Worm (Caenorhabditis elegans): ENCODE data around the gene swd-2.2.

Gene swd-2.2

ce11 chrIV:7789521-7789949 is 15.3 kb downstream of the swd-2.2 start, which contains the start of gene imp-3 (continued):
- TF ChIP-seq hmg-11 (tag; optimal IDR thresholded peaks at IDR 0.05): peak; percentile 32
- no peak for TF ChIP-seq R02D3.7 (tag; optimal IDR thresholded peaks at IDR 0.05)
- TF ChIP-seq ceh-28 (tag; optimal IDR thresholded peaks at IDR 0.05): no peak
- TF ChIP-seq nhr-237 (tag; optimal IDR thresholded peaks at IDR 0.05): no peak
- no peak for TF ChIP-seq fkh-2 (tag; optimal IDR thresholded peaks at IDR 0.05)
- TF ChIP-seq zag-1 (tag; optimal IDR thresholded peaks at IDR 0.05): no peak
- TF ChIP-seq elt-2 (tag; optimal IDR thresholded peaks at IDR 0.05): peak; percentile 48
- peak; percentile 46 for TF ChIP-seq lsy-12 (tag; optimal IDR thresholded peaks at IDR 0.05)

- TF ChIP-seq lin-15B (tag; optimal IDR thresholded peaks at IDR 0.05): no peak
- TF ChIP-seq nfya-1 (tag; optimal IDR thresholded peaks at IDR 0.05; ENCODE audit: insufficient read depth): no peak
- TF ChIP-seq ztf-11 (tag; optimal IDR thresholded peaks at IDR 0.05): no peak
- TF ChIP-seq zag-1 (tag; optimal IDR thresholded peaks at IDR 0.05): no peak
- no peak for TF ChIP-seq ztf-4 (tag; optimal IDR thresholded peaks at IDR 0.05)
- no peak for TF ChIP-seq nhr-237 (tag; optimal IDR thresholded peaks at IDR 0.05)
- no peak for TF ChIP-seq egl-27 (tag; optimal IDR thresholded peaks at IDR 0.05)
- TF ChIP-seq ZK546.5 (tag; optimal IDR thresholded peaks at IDR 0.05): no peak
Observed at ce11 chrIV:7790151-7790691, 16.0 kb downstream of the swd-2.2 start.

ce11 chrIV:7790801-7791588 is 16.8 kb downstream of the swd-2.2 start, which contains the start of gene rsp-6:
TSS of gene rsp-6 (minus strand) at chrIV:7791229.
- TF ChIP-seq ztf-11 (tag; optimal IDR thresholded peaks at IDR 0.05) (no peak), nhr-11 (tag; optimal IDR thresholded peaks at IDR 0.05) (peak; percentile 28), lin-15B (tag; optimal IDR thresholded peaks at IDR 0.05) (peak; percentile 97), hmg-11 (tag; optimal IDR thresholded peaks at IDR 0.05) (peak; percentile 66), ztf-4 (tag; optimal IDR thresholded peaks at IDR 0.05) (no peak), fkh-2 (tag; optimal IDR thresholded peaks at IDR 0.05) (no peak), snpc-4 (tag; optimal IDR thresholded peaks at IDR 0.05) (peak; percentile 82), skn-1 (tag; optimal IDR thresholded peaks at IDR 0.05) (peak; percentile 90), unc-39 (tag; optimal IDR thresholded peaks at IDR 0.05) (no peak), pha-4 (tag; optimal IDR thresholded peaks at IDR 0.05) (peak; percentile 97), nhr-43 (tag; optimal IDR thresholded peaks at IDR 0.05; ENCODE audit: poor library complexity, severe bottlenecking) (peak; percentile 64), lsy-12 (tag; optimal IDR thresholded peaks at IDR 0.05) (peak; percentile 58), tbx-2 (tag; optimal IDR thresholded peaks at IDR 0.05) (no peak), nhr-77 (tag; optimal IDR thresholded peaks at IDR 0.05) (peak; percentile 4), elt-2 (tag; optimal IDR thresholded peaks at IDR 0.05) (peak; percentile 65), egl-27 (tag; optimal IDR thresholded peaks at IDR 0.05) (peak; percentile 9), ceh-28 (tag; optimal IDR thresholded peaks at IDR 0.05) (peak; percentile 40), egl-5 (tag; optimal IDR thresholded peaks at IDR 0.05) (peak; percentile 96), ceh-9 (tag; optimal IDR thresholded peaks at IDR 0.05) (no peak), aly-2 (tag; optimal IDR thresholded peaks at IDR 0.05) (no peak), elt-1 (tag; optimal IDR thresholded peaks at IDR 0.05) (peak; percentile 57), R02D3.7 (tag; optimal IDR thresholded peaks at IDR 0.05) (peak; percentile 68), pqm-1 (tag; optimal IDR thresholded peaks at IDR 0.05) (peak; percentile 44), unc-62 (GFP tag; optimal IDR thresholded peaks at IDR 0.05) (peak; percentile 28), jun-1 (tag; optimal IDR thresholded peaks at IDR 0.05) (peak; percentile 59), nhr-25 (tag; optimal IDR thresholded peaks at IDR 0.05) (peak; percentile 78), ama-1 (optimal IDR thresholded peaks at IDR 0.05) (peak; percentile 75), nhr-76 (tag; optimal IDR thresholded peaks at IDR 0.05) (no peak), nhr-23 (tag; optimal IDR thresholded peaks at IDR 0.05) (peak; percentile 73), lin-39 (tag; optimal IDR thresholded peaks at IDR 0.05) (peak; percentile 98), nfya-1 (tag; optimal IDR thresholded peaks at IDR 0.05; ENCODE audit: insufficient read depth) (peak; percentile 98)

ce11 chrIV:7791821-7792446 is 17.7 kb downstream of the swd-2.2 start, which contains the start of gene C33H5.13:
TSS of gene C33H5.13 (minus strand) at chrIV:7792263.
- TF ChIP-seq mdl-1 (tag; optimal IDR thresholded peaks at IDR 0.05): no peak
- no peak for TF ChIP-seq nhr-67 (tag; optimal IDR thresholded peaks at IDR 0.05)
- no peak for TF ChIP-seq nhr-77 (tag; optimal IDR thresholded peaks at IDR 0.05)
- TF ChIP-seq jun-1 (tag; optimal IDR thresholded peaks at IDR 0.05): no peak
- TF ChIP-seq pqm-1 (tag; optimal IDR thresholded peaks at IDR 0.05): peak; percentile 73
- no peak for TF ChIP-seq nhr-43 (tag; optimal IDR thresholded peaks at IDR 0.05; ENCODE audit: poor library complexity, severe bottlenecking)
- TF ChIP-seq fkh-2 (tag; optimal IDR thresholded peaks at IDR 0.05): no peak
- TF ChIP-seq ceh-9 (tag; optimal IDR thresholded peaks at IDR 0.05): no peak
- TF ChIP-seq lin-15B (tag; optimal IDR thresholded peaks at IDR 0.05): no peak
- TF ChIP-seq elt-2 (tag; optimal IDR thresholded peaks at IDR 0.05): peak; percentile 79
- peak; percentile 49 for TF ChIP-seq pha-4 (tag; optimal IDR thresholded peaks at IDR 0.05)
- TF ChIP-seq ztf-11 (tag; optimal IDR thresholded peaks at IDR 0.05): no peak
- TF ChIP-seq ceh-28 (tag; optimal IDR thresholded peaks at IDR 0.05): no peak
- TF ChIP-seq ceh-82 (tag; optimal IDR thresholded peaks at IDR 0.05): no peak

Measured in whole organism, L3 larva.